Fruit fly (Drosophila melanogaster) Kc167 (cell line): ENCODE data around the gene akirin.

ENCODE experiments used
- Myc ChIP-seq: fragments of >200 bp; optimal IDR thresholded peaks from 2 replicates; lab custom pipeline; 2017; ENCODE audit warnings: missing external identifiers
- Sin3A ChIP-seq: fragments of >200 bp; optimal IDR thresholded peaks from 2 replicates; lab custom pipeline; 2018; ENCODE audit warnings: missing external identifiers
- h ChIP-seq: fragments of >200 bp; optimal IDR thresholded peaks from 3 replicates; lab custom pipeline; 2018; ENCODE audit warnings: missing external identifiers
- insv ChIP-seq: fragments of >200 bp; optimal IDR thresholded peaks from 3 replicates; lab custom pipeline; 2018; ENCODE audit warnings: missing external identifiers
- psq ChIP-seq: fragments of >200 bp; optimal IDR thresholded peaks from 2 replicates; lab custom pipeline; 2017; ENCODE audit warnings: missing external identifiers
- ttk ChIP-seq: sonication (Bioruptor generic); optimal IDR thresholded peaks from 2 replicates; lab custom pipeline; 2017; ENCODE audit warnings: missing external identifiers

Gene akirin

DNA sequence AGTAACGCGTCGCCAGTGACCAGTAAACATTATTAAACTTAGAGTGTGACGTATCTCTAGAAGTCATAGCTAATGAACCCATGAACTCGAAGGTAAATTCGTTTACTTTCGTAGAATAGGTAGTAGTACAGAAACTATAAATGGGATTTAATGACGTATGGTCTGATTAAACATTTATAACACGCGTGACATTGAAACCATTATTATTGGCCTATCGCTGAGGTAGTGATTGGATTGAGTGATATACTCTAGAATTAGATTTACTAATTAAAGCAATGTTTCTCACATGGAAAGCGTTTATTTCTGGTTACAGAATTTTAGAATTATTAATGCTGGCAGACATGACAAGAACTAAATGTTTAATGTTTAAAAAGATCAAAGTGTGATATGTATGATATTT lies 7.2 kb downstream of the akirin start:
- TF ChIP-seq ttk (lab: Kevin White, UChicago) (no peak), h (lab: Kevin White, UChicago) (no peak), psq (lab: Kevin White, UChicago) (no peak), insv (no peak), Myc (lab: Kevin White, UChicago) (no peak), Sin3A (lab: Kevin White, UChicago) (no peak)

dm6 chr3L:7380395-7380794 lies 10.8 kb downstream of the akirin start:
- TF ChIP-seq insv, result no peak
- TF ChIP-seq Sin3A (lab: Kevin White, UChicago), result no peak

DNA sequence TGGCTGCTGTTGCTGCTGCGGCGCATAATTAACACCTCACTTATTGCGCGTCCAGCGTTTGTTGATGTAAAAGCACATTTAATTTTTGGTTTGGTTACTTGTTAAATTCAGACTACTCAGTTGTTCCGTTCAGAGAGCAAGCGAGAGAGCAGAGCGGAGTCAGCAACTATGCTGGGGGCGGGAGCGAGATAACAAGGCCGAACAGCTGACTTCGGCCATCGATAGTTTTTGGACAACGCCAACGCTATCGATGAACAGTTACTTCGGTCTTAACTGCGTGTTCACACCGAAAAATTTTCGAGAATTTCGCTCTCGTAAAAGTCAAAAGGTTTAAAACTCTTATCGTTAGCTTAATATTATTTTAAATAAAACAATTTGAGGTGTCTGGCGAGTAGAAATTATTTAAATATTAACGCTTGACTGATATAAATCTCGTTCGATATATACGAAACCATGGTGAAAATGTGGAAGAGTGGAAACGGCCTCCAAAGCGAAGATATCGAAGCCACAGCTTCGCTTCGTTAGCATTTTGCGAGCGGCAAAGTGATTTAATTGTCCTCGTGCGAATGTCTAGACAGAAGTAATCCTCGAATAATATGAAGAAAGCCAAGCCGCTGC lies 11.8 kb downstream of the akirin start, which contains the start of the genes SMSr and smid:
TSS of gene SMSr (minus strand) at position 116 of the 618 bp plus-strand sequence.
TSS of gene smid (plus strand) at position 256 of the 618 bp plus-strand sequence.
- TF ChIP-seq psq (lab: Kevin White, UChicago) (no peak), Sin3A (lab: Kevin White, UChicago) (no peak), Myc (lab: Kevin White, UChicago) (no peak), insv (no peak), ttk (lab: Kevin White, UChicago) (no peak), h (lab: Kevin White, UChicago) (no peak)

DNA sequence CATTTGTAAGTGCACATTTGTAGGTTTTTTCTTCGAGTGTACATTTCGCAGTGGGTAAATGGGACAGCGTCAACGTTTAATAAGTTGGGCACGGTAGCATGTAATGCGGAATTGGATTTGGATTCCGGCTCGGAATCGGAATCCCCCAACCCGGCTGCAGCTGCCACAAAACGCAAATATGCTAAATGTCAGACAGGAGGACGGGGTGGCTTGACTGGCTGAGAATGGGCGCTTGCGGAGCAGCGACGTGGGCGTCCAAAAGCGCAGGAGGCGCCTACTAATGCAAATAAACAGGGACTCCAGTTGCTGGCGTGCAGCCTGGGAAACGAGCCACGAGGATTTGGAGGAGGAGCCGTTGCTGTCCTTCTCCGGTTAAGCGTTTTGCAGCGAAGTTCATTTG lies 18.2 kb downstream of the akirin start, which contains the start of gene CG8564:
TSS of gene CG8564 (minus strand) at position 101 of the 400 bp plus-strand sequence.
- TF ChIP-seq Myc (lab: Kevin White, UChicago) (no peak), ttk (lab: Kevin White, UChicago) (no peak), Sin3A (lab: Kevin White, UChicago) (no peak), psq (lab: Kevin White, UChicago) (no peak), h (lab: Kevin White, UChicago) (no peak), insv (no peak)

- TF ChIP-seq ttk (lab: Kevin White, UChicago) (no peak), Myc (lab: Kevin White, UChicago) (no peak), insv (no peak), h (lab: Kevin White, UChicago) (no peak), Sin3A (lab: Kevin White, UChicago) (no peak), psq (lab: Kevin White, UChicago) (no peak)
These were observed 20.4 kb downstream of the akirin start for dm6 chr3L:7390004-7390403.

- no peak for TF ChIP-seq insv
- TF ChIP-seq h (lab: Kevin White, UChicago), result no peak
- TF ChIP-seq ttk (lab: Kevin White, UChicago), result no peak
- TF ChIP-seq psq (lab: Kevin White, UChicago), result no peak
- no peak for TF ChIP-seq Myc (lab: Kevin White, UChicago)
- no peak for TF ChIP-seq Sin3A (lab: Kevin White, UChicago)
These were observed 20.8 kb downstream of the akirin start, which contains the start of gene CG8563 for dm6 chr3L:7390442-7390841. CG8563 (plus strand) TSS chr3L:7390742.

DNA sequence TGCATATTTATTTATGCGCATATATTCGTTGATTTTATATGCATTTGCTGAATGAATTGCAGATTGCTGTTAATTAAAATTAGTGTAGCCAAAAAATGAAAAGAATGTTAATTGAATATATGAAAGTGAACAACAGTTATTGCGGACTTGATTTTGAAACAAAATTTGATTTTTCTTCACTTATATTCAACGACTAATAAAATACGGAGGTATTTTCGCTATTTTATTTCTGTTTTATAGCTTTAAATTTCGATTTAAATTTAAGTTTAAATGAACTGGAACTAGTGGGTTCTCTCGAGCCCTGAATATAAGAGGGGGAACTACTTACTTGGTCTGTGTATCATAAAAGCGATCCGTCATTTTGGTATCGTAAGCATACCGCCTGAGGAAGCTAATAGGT lies 26.4 kb downstream of the akirin start, which contains the start of gene CG32379:
TSS of gene CG32379 (plus strand) at position 301 of the 400 bp plus-strand sequence.
- TF ChIP-seq Sin3A (lab: Kevin White, UChicago) (no peak), Myc (lab: Kevin White, UChicago) (no peak), insv (no peak), psq (lab: Kevin White, UChicago) (no peak)

dm6 chr3L:7397979-7398378 lies 28.3 kb downstream of the akirin start, which contains the start of gene CG8562:
CG8562 (plus strand) TSS chr3L:7398285.
- TF ChIP-seq insv (no peak), h (lab: Kevin White, UChicago) (no peak), ttk (lab: Kevin White, UChicago) (no peak), psq (lab: Kevin White, UChicago) (no peak), Sin3A (lab: Kevin White, UChicago) (no peak), Myc (lab: Kevin White, UChicago) (no peak)

DNA sequence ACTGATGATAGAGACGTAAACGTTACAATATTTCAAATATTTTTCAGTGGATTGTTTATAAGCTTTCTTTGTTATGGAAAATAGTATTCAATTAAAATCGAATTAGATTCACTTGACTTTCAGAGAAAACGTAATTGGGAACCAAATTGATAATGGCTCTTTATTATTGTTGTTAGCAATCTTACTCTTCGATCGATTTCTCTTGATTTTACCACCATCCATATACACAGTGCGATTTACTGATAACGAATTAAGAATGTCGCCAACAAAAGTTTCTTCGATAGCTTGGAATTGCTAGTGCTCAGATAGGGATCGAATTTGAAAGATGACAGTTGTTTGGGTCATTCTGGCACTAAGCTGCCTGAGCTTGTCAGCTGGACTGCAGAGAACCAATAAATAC lies 30.1 kb downstream of the akirin start, which contains the start of gene CG18417:
TSS of gene CG18417 (plus strand) at position 301 of the 400 bp plus-strand sequence.
- TF ChIP-seq h (lab: Kevin White, UChicago) (no peak), Myc (lab: Kevin White, UChicago) (no peak), psq (lab: Kevin White, UChicago) (no peak), Sin3A (lab: Kevin White, UChicago) (no peak), insv (no peak), ttk (lab: Kevin White, UChicago) (no peak)

DNA sequence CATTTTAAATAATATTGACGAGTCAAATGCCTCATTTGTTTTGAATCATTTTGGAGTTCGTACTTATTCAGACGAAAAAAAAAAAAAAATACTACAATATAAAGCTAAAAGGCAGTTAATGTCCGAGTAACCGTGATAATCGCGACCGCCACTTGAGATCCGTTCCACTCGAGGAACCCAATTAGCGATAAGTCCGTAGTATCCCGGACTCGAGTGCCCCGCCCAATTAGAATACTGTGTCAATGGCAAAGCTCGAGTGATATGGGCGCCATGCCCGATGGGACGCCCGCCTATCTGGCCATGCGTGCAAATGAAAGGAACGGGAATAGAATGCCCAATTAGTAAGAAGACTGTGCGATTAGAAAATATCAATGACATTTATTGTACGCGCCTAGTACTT lies 32.3 kb downstream of the akirin start:
- no peak for TF ChIP-seq ttk (lab: Kevin White, UChicago)
- TF ChIP-seq Myc (lab: Kevin White, UChicago), result no peak
- no peak for TF ChIP-seq Sin3A (lab: Kevin White, UChicago)
- no peak for TF ChIP-seq insv
- no peak for TF ChIP-seq h (lab: Kevin White, UChicago)

DNA sequence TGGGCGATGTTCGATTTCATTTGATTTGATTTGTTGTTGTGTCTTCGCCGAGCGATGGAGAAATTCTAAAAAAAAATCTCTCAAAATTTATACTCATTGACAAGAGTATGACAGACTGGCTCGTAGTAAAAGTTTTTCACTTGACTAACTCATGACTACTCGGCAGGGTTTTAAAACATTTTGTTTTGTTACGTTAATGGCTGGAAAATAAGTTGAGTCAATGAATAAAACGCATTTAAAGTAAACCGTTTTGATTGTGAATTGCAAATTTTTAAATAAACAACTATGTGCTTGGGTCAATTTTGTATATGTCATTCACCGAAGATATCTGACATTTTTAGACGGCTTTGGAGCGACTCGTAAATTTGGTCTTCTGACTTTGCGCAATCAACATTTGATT lies 34.4 kb downstream of the akirin start, which contains the start of gene CG8560:
TSS of gene CG8560 (minus strand) at position 101 of the 400 bp plus-strand sequence.
- TF ChIP-seq psq (lab: Kevin White, UChicago), result no peak
- TF ChIP-seq insv, result no peak
- TF ChIP-seq ttk (lab: Kevin White, UChicago), result no peak

DNA sequence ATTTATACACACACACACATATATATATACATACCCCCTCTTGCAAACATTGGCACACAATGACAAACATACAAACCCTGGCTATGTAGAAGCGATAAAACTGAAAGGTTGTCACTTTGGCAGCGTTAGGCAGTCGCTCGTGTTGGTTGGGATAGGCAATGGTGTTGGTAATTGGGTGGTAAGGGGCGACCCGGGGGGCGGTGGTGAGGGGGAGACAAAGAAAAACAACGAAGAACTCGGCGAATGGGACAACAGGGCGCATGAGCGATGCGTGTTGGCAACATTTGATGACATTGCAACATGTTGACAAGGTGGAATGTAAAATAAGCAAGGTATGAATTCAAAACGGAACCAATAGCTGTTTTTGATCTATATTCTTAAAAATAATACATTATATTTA lies 52.9 kb downstream of the akirin start:
- TF ChIP-seq psq (lab: Kevin White, UChicago) (no peak), ttk (lab: Kevin White, UChicago) (no peak), insv (no peak), Myc (lab: Kevin White, UChicago) (no peak), h (lab: Kevin White, UChicago) (no peak), Sin3A (lab: Kevin White, UChicago) (no peak)
